Worm (Caenorhabditis elegans): ENCODE measurements around the gene F35C11.2.

F35C11.2 gene

DNA sequence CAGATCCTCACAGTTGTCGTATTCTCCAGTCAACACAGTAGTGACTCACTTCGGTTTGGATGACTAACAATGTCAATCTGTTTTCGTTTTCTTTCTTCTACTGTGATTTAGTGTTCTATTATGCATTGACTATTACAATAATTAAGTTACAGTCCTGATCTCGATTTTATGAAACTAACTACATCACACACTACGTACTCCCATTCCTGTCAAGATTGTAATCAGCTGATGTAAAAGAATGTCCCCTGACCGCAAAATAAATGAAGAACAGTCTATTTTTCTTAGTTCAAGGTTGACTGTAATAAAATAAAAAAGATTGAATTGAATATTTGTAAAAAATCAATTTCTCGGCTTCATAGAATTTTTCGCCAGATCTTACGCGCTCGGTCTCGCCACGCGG lies 23.3 kb downstream of the F35C11.2 start:
- TF ChIP-seq attf-3 (GFP tag; conservative IDR thresholded peaks at IDR 0.05) = no peak
- TF ChIP-seq cebp-1 (GFP tag; IDR thresholded peaks at IDR 0.05) = no peak
- TF ChIP-seq cebp-1 (tag; optimal IDR thresholded peaks at IDR 0.05) = peak; percentile 54

- TF ChIP-seq hmg-1.2 (GFP tag; IDR thresholded peaks at IDR 0.05) (0 out of 2 replicates have a peak, but pooled peaks have one; percentile 8), B0261.1 (tag; optimal IDR thresholded peaks at IDR 0.05) (no peak)
These were observed 24.0 kb downstream of the F35C11.2 start for ce11 chrII:8224623-8225022.

DNA sequence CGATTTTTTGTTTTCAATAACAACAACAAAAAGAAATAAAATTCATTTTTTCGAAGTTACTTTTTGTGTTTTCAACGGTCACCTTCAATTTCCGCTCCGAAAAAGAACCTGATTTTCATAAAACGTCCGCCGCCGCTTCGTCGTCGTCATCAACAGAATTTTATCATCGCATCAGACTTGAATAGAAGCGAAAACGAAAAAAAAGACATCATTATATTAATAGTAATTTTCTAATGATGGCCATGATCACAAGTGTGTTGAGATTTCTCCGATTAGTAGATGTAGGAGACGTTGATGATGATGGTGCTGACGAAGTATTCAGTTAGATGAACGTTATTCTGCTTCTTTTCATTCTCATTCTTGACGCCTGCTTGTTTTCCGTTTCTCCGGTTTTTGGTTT lies 24.7 kb downstream of the F35C11.2 start:
- TF ChIP-seq ztf-26 (tag; optimal IDR thresholded peaks at IDR 0.05) = no peak
- no peak for TF ChIP-seq madf-6 (GFP tag; IDR thresholded peaks at IDR 0.05)
- TF ChIP-seq hlh-12 (tag; optimal IDR thresholded peaks at IDR 0.05) = no peak
- no peak for TF ChIP-seq B0019.2 (GFP tag; conservative IDR thresholded peaks at IDR 0.05)
- no peak for TF ChIP-seq B0336.3 (GFP tag; IDR thresholded peaks at IDR 0.05)

ce11 chrII:8223422-8223821 lies 25.2 kb downstream of the F35C11.2 start:
- TF ChIP-seq hrde-1 (tag; optimal IDR thresholded peaks at IDR 0.05; ENCODE audit: borderline replicate concordance) (no peak), F37B4.10 (GFP tag; IDR thresholded peaks at IDR 0.05) (no peak), madf-10 (tag; optimal IDR thresholded peaks at IDR 0.05) (no peak), aptf-3 (GFP tag; IDR thresholded peaks at IDR 0.05) (peak; percentile 33; the same call in 1 of the 2 replicates), egl-44 (GFP tag; IDR thresholded peaks at IDR 0.05) (no peak), xnd-1 (tag; optimal IDR thresholded peaks at IDR 0.05) (no peak)

- TF ChIP-seq pbrm-1 (GFP tag; IDR thresholded peaks at IDR 0.05) (no peak), attf-5 (GFP tag; optimal IDR thresholded peaks at IDR 0.05) (no peak), Y95B8A.8 (GFP tag; IDR thresholded peaks at IDR 0.05) (0 out of 2 replicates have a peak, but pooled peaks have one; percentile 4), ztf-3 (GFP tag; optimal IDR thresholded peaks at IDR 0.05) (no peak), Y56A3A.18 (GFP tag; IDR thresholded peaks at IDR 0.05) (no peak), hsf-1 (GFP tag; IDR thresholded peaks at IDR 0.05) (no peak), mcd-1 (GFP tag; IDR thresholded peaks at IDR 0.05) (no peak), sea-2 (GFP tag; IDR thresholded peaks at IDR 0.05) (no peak), efl-1 (GFP tag; optimal IDR thresholded peaks at IDR 0.05) (peak; percentile 88), akir-1 (GFP tag; optimal IDR thresholded peaks at IDR 0.05) (no peak), lir-1 (GFP tag; conservative IDR thresholded peaks at IDR 0.05) (no peak), madf-10 (tag; optimal IDR thresholded peaks at IDR 0.05) (no peak), hlh-12 (tag; optimal IDR thresholded peaks at IDR 0.05) (no peak), attf-6 (GFP tag; IDR thresholded peaks at IDR 0.05) (no peak), rpc-1 (optimal IDR thresholded peaks at IDR 0.05) (no peak), rpc-1 (tag; optimal IDR thresholded peaks at IDR 0.05) (no peak), B0035.1 (tag; optimal IDR thresholded peaks at IDR 0.05) (no peak), cebp-1 (GFP tag; IDR thresholded peaks at IDR 0.05) (no peak), cebp-1 (tag; optimal IDR thresholded peaks at IDR 0.05) (peak; percentile 4), madf-8 (GFP tag; conservative IDR thresholded peaks at IDR 0.05) (peak; percentile 83), unc-130 (GFP tag; optimal IDR thresholded peaks at IDR 0.05) (no peak), egrh-3 (GFP tag; IDR thresholded peaks at IDR 0.05) (no peak), hrde-1 (tag; optimal IDR thresholded peaks at IDR 0.05; ENCODE audit: borderline replicate concordance) (peak; percentile 42), K11D2.4 (GFP tag; IDR thresholded peaks at IDR 0.05) (no peak), lsl-1 (GFP tag; optimal IDR thresholded peaks at IDR 0.05) (peak; percentile 72), ceh-91 (GFP tag; IDR thresholded peaks at IDR 0.05) (0 out of 2 replicates have a peak, but pooled peaks have one; percentile 14), ztf-6 (GFP tag; IDR thresholded peaks at IDR 0.05) (no peak), let-526 (GFP tag; IDR thresholded peaks at IDR 0.05) (no peak), hmg-1.2 (GFP tag; IDR thresholded peaks at IDR 0.05) (peak; percentile 7; the same call in 1 of the 2 replicates), Y67H2A.10 (GFP tag; conservative IDR thresholded peaks at IDR 0.05) (no peak), repo-1 (tag; optimal IDR thresholded peaks at IDR 0.05) (no peak), xnd-1 (tag; optimal IDR thresholded peaks at IDR 0.05) (peak; percentile 79)
These were observed 26.1 kb downstream of the F35C11.2 start, which contains the start of gene dab-1 for ce11 chrII:8222309-8223065. TSS of gene dab-1 (plus strand) at chrII:8222386.

Data from whole organism, young adult.